Worm (Caenorhabditis elegans) whole organism, L3 larva: ENCODE measurements around the gene F13H6.5.

Experiments used
- elt-1 ChIP-seq: fragments of 150-350 bp; optimal IDR thresholded peaks from 2 replicates; lab custom pipeline; 2014; ENCODE audit warnings: missing biosample characterization, missing genetic modification characterization
- lin-39 ChIP-seq: fragments of 150-350 bp; optimal IDR thresholded peaks from 2 replicates; lab custom pipeline; 2018; ENCODE audit warnings: missing biosample characterization, missing genetic modification reagents, missing genetic modification characterization
- nhr-25 ChIP-seq: sonication (generic microtip); optimal IDR thresholded peaks from 2 replicates; lab custom pipeline; 2017; ENCODE audit warnings: missing biosample characterization, missing genetic modification characterization
- nhr-76 ChIP-seq: fragments of 150-350 bp; sonication (generic microtip); optimal IDR thresholded peaks from 5 replicates; lab custom pipeline; 2014; ENCODE audit warnings: missing biosample characterization, missing genetic modification characterization
- nhr-77 ChIP-seq: fragments of 150-350 bp; optimal IDR thresholded peaks from 2 replicates; lab custom pipeline; 2014; ENCODE audit warnings: missing biosample characterization, missing genetic modification characterization
- pqm-1 ChIP-seq: fragments of 150-350 bp; optimal IDR thresholded peaks from 2 replicates; lab custom pipeline; 2017; ENCODE audit warnings: missing biosample characterization, missing genetic modification characterization, inconsistent platforms
- snpc-4 ChIP-seq: fragments of 150-350 bp; optimal IDR thresholded peaks from 2 replicates; lab custom pipeline; 2014; ENCODE audit warnings: missing biosample characterization, missing genetic modification characterization
- ztf-11 ChIP-seq: fragments of 150-350 bp; optimal IDR thresholded peaks from 2 replicates; lab custom pipeline; 2014; ENCODE audit warnings: missing biosample characterization, missing genetic modification characterization
- ztf-4 ChIP-seq: fragments of 150-350 bp; optimal IDR thresholded peaks from 2 replicates; lab custom pipeline; 2014; ENCODE audit warnings: missing biosample characterization, missing genetic modification characterization

- TF ChIP-seq nhr-25 (tag; lab: Kevin White, UChicago) (no peak), nhr-76 (tag; lab: Kevin White, UChicago) (no peak), nhr-77 (no peak), ztf-11 (tag; lab: Kevin White, UChicago) (no peak), snpc-4 (tag; lab: Kevin White, UChicago) (no peak), ztf-4 (tag; lab: Kevin White, UChicago) (no peak), lin-39 (tag; lab: Kevin White, UChicago) (no peak), pqm-1 (tag; lab: Kevin White, UChicago) (peak; percentile 93), elt-1 (tag; lab: Kevin White, UChicago) (no peak)
Observed at ce11 chrV:6407587-6407986, 32.8 kb upstream of the F13H6.5 start.
